Worm (Caenorhabditis elegans): Measurements from ENCODE around the gene frm-5.1.

- TF ChIP-seq ama-1 (optimal IDR thresholded peaks at IDR 0.05) = no peak
- no peak for TF ChIP-seq aly-1 (tag; optimal IDR thresholded peaks at IDR 0.05)
- no peak for TF ChIP-seq flt-1 (GFP tag; IDR thresholded peaks at IDR 0.05)
These were observed 43.0 kb upstream of the frm-5.1 start, which contains the start of gene tpa-1 for ce11 chrIV:91680-92079.

Data from whole organism, early embryonic.